Worm (Caenorhabditis elegans): Measurements from ENCODE around the gene tin-9.2.

Gene tin-9.2

ce11 chrIV:13096778-13097177, 2.0 kb upstream of the tin-9.2 start:
- no peak for TF ChIP-seq pha-4 (tag; optimal IDR thresholded peaks at IDR 0.05)
- no peak for TF ChIP-seq nhr-237 (tag; optimal IDR thresholded peaks at IDR 0.05)
- no peak for TF ChIP-seq mls-2 (tag; optimal IDR thresholded peaks at IDR 0.05)
- no peak for TF ChIP-seq M03D4.4 (tag; optimal IDR thresholded peaks at IDR 0.05)
- TF ChIP-seq flh-1 (GFP tag; optimal IDR thresholded peaks at IDR 0.05) = no peak
- TF ChIP-seq ceh-43 (GFP tag; optimal IDR thresholded peaks at IDR 0.05) = no peak
- TF ChIP-seq nhr-2 (tag; optimal IDR thresholded peaks at IDR 0.05) = no peak
- TF ChIP-seq unc-39 (tag; optimal IDR thresholded peaks at IDR 0.05) = no peak
- no peak for TF ChIP-seq elt-3 (tag; optimal IDR thresholded peaks at IDR 0.05)
- TF ChIP-seq drap-1 (GFP tag; optimal IDR thresholded peaks at IDR 0.05) = no peak
- TF ChIP-seq nhr-76 (tag; optimal IDR thresholded peaks at IDR 0.05) = no peak
- TF ChIP-seq ceh-39 (tag; optimal IDR thresholded peaks at IDR 0.05) = no peak

ce11 chrIV:13100415-13100814, 1.6 kb downstream of the tin-9.2 start, which contains the start of gene fask-1:
fask-1 (plus strand) TSS chrIV:13100715.
- TF ChIP-seq blmp-1 (tag; optimal IDR thresholded peaks at IDR 0.05) (no peak), lin-32 (GFP tag; optimal IDR thresholded peaks at IDR 0.05) (no peak), M03D4.4 (tag; optimal IDR thresholded peaks at IDR 0.05) (no peak), cnd-1 (tag; optimal IDR thresholded peaks at IDR 0.05) (no peak), ceh-39 (tag; optimal IDR thresholded peaks at IDR 0.05) (no peak), ceh-83 (GFP tag; optimal IDR thresholded peaks at IDR 0.05) (no peak), elt-3 (tag; optimal IDR thresholded peaks at IDR 0.05) (no peak), mep-1 (tag; optimal IDR thresholded peaks at IDR 0.05) (no peak), nhr-2 (tag; optimal IDR thresholded peaks at IDR 0.05) (no peak), flh-1 (GFP tag; optimal IDR thresholded peaks at IDR 0.05) (no peak), mab-5 (tag; optimal IDR thresholded peaks at IDR 0.05) (no peak), elt-1 (tag; optimal IDR thresholded peaks at IDR 0.05; ENCODE audit: borderline replicate concordance, insufficient read depth) (no peak), bed-3 (GFP tag; optimal IDR thresholded peaks at IDR 0.05) (no peak)

- no peak for TF ChIP-seq drap-1 (GFP tag; optimal IDR thresholded peaks at IDR 0.05)
- no peak for TF ChIP-seq elt-1 (tag; optimal IDR thresholded peaks at IDR 0.05; ENCODE audit: borderline replicate concordance, insufficient read depth)
- no peak for TF ChIP-seq nhr-76 (tag; optimal IDR thresholded peaks at IDR 0.05)
- TF ChIP-seq unc-62 (GFP tag; optimal IDR thresholded peaks at IDR 0.05) = no peak
- no peak for TF ChIP-seq ham-2 (GFP tag; optimal IDR thresholded peaks at IDR 0.05)
- TF ChIP-seq zip-8 (tag; optimal IDR thresholded peaks at IDR 0.05) = no peak
- TF ChIP-seq nhr-2 (tag; optimal IDR thresholded peaks at IDR 0.05) = no peak
- TF ChIP-seq ceh-39 (tag; optimal IDR thresholded peaks at IDR 0.05) = no peak
- TF ChIP-seq ceh-43 (GFP tag; optimal IDR thresholded peaks at IDR 0.05) = no peak
- TF ChIP-seq mab-5 (tag; optimal IDR thresholded peaks at IDR 0.05) = no peak
- no peak for TF ChIP-seq sem-2 (GFP tag; optimal IDR thresholded peaks at IDR 0.05)
- TF ChIP-seq cnd-1 (tag; optimal IDR thresholded peaks at IDR 0.05) = no peak
- no peak for TF ChIP-seq hlh-1 (tag; optimal IDR thresholded peaks at IDR 0.05)
Observed at ce11 chrIV:13104900-13105299, 6.1 kb downstream of the tin-9.2 start, which contains the start of gene rde-11. rde-11 (plus strand) TSS chrIV:13105200.

- TF ChIP-seq flh-1 (GFP tag; optimal IDR thresholded peaks at IDR 0.05) (no peak), M03D4.4 (tag; optimal IDR thresholded peaks at IDR 0.05) (no peak), mep-1 (tag; optimal IDR thresholded peaks at IDR 0.05) (no peak), lsy-2 (tag; optimal IDR thresholded peaks at IDR 0.05) (no peak), lin-13 (tag; optimal IDR thresholded peaks at IDR 0.05) (no peak), nhr-237 (tag; optimal IDR thresholded peaks at IDR 0.05) (no peak), unc-62 (GFP tag; optimal IDR thresholded peaks at IDR 0.05) (no peak), elt-3 (tag; optimal IDR thresholded peaks at IDR 0.05) (no peak)
Observed at ce11 chrIV:13107359-13107758, 8.6 kb downstream of the tin-9.2 start, which contains the start of gene B0564.2. B0564.2 (plus strand) TSS chrIV:13107659.

ce11 chrIV:13108430-13108829, 9.6 kb downstream of the tin-9.2 start:
- TF ChIP-seq unc-120 (tag; optimal IDR thresholded peaks at IDR 0.05; ENCODE audit: poor library complexity, severe bottlenecking) (no peak), nhr-237 (tag; optimal IDR thresholded peaks at IDR 0.05) (no peak), ceh-43 (GFP tag; optimal IDR thresholded peaks at IDR 0.05) (no peak), ceh-83 (GFP tag; optimal IDR thresholded peaks at IDR 0.05) (no peak), ceh-39 (tag; optimal IDR thresholded peaks at IDR 0.05) (no peak), mls-2 (tag; optimal IDR thresholded peaks at IDR 0.05) (no peak), M03D4.4 (tag; optimal IDR thresholded peaks at IDR 0.05) (no peak), nhr-28 (tag; optimal IDR thresholded peaks at IDR 0.05) (no peak), unc-62 (GFP tag; optimal IDR thresholded peaks at IDR 0.05) (no peak)

ce11 chrIV:13109751-13110150, 11.0 kb downstream of the tin-9.2 start, which contains the start of gene best-1:
best-1 (minus strand) TSS chrIV:13109779.
- TF ChIP-seq pha-4 (tag; optimal IDR thresholded peaks at IDR 0.05) (no peak), ham-2 (GFP tag; optimal IDR thresholded peaks at IDR 0.05) (no peak)
